Worm (Caenorhabditis elegans) whole organism, L2 larva: ENCODE measurements around the gene F26C11.3.

ENCODE experiments used
- C34F6.9 ChIP-seq: fragments of 150-350 bp; optimal IDR thresholded peaks from 2 replicates; lab custom pipeline; 2014; ENCODE audit warnings: missing biosample characterization, missing genetic modification characterization
- F13H6.1 ChIP-seq: sonication (generic microtip); optimal IDR thresholded peaks from 2 replicates; lab custom pipeline; 2016; ENCODE audit warnings: missing genetic modification characterization, missing compliant biosample characterization
- Y55F3AM.14 ChIP-seq: fragments of 200-800 bp; sonication (Bioruptor generic); optimal IDR thresholded peaks from 2 replicates; lab custom pipeline; 2018; ENCODE audit warnings: mild to moderate bottlenecking, missing genetic modification characterization, missing compliant biosample characterization
- ZK546.5 ChIP-seq: sonication (generic microtip); optimal IDR thresholded peaks from 2 replicates; lab custom pipeline; 2017; ENCODE audit warnings: missing biosample characterization, missing genetic modification characterization
- aly-2 ChIP-seq: fragments of 150-350 bp; optimal IDR thresholded peaks from 2 replicates; lab custom pipeline; 2014; ENCODE audit warnings: missing biosample characterization, missing genetic modification characterization
- ama-1 ChIP-seq: fragments of 150-350 bp; optimal IDR thresholded peaks from 2 replicates; lab custom pipeline; 2018; ENCODE audit warnings: inconsistent platforms
- blmp-1 ChIP-seq: sonication (generic microtip); optimal IDR thresholded peaks from 2 replicates; lab custom pipeline; 2017; ENCODE audit warnings: missing genetic modification characterization, mild to moderate bottlenecking, missing compliant biosample characterization, antibody characterized with exemption, moderate library complexity; ENCODE audit not compliant: insufficient read depth
- ceh-82 ChIP-seq: fragments of 150-350 bp; optimal IDR thresholded peaks from 2 replicates; lab custom pipeline; 2014; ENCODE audit warnings: missing biosample characterization, missing genetic modification characterization
- crh-2 ChIP-seq: sonication (generic microtip); optimal IDR thresholded peaks from 2 replicates; lab custom pipeline; 2017; ENCODE audit warnings: missing biosample characterization, missing genetic modification characterization
- egl-27 ChIP-seq: sonication (generic microtip); optimal IDR thresholded peaks from 3 replicates; lab custom pipeline; 2017; ENCODE audit warnings: missing biosample characterization, missing genetic modification reagents, missing genetic modification characterization
- elt-3 ChIP-seq: sonication (generic microtip); optimal IDR thresholded peaks from 2 replicates; lab custom pipeline; 2017; ENCODE audit warnings: missing biosample characterization, missing genetic modification characterization
- fos-1 ChIP-seq: fragments of 150-350 bp; optimal IDR thresholded peaks from 2 replicates; lab custom pipeline; 2014; ENCODE audit warnings: missing biosample characterization, missing genetic modification characterization
- gmeb-1 ChIP-seq: fragments of 150-350 bp; optimal IDR thresholded peaks from 2 replicates; lab custom pipeline; 2014; ENCODE audit warnings: missing biosample characterization, missing genetic modification characterization
- lin-11 ChIP-seq: fragments of 150-350 bp; sonication (generic microtip); optimal IDR thresholded peaks from 2 replicates; lab custom pipeline; 2014; ENCODE audit warnings: missing biosample characterization, missing genetic modification characterization, inconsistent platforms, mixed read lengths
- lin-13 ChIP-seq: fragments of 150-350 bp; optimal IDR thresholded peaks from 2 replicates; lab custom pipeline; 2014; ENCODE audit warnings: missing biosample characterization, missing genetic modification reagents, missing genetic modification characterization
- lin-39 ChIP-seq: fragments of 150-350 bp; optimal IDR thresholded peaks from 2 replicates; lab custom pipeline; 2014; ENCODE audit warnings: missing biosample characterization, missing genetic modification reagents, missing genetic modification characterization
- lsy-2 ChIP-seq, 2 experiments: fragments of 150-350 bp in 1 of 2; sonication (generic microtip) in 1 of 2; optimal IDR thresholded peaks; 2 replicates each; lab custom pipeline; 2014 to 2017; ENCODE audit warnings: missing biosample characterization in 2 of 2, missing genetic modification characterization in 2 of 2
- mab-5 ChIP-seq: fragments of 150-350 bp; optimal IDR thresholded peaks from 2 replicates; lab custom pipeline; 2014; ENCODE audit warnings: missing biosample characterization, missing genetic modification characterization
- mbf-1 ChIP-seq: sonication (generic microtip); optimal IDR thresholded peaks from 2 replicates; lab custom pipeline; 2017; ENCODE audit warnings: missing biosample characterization, missing genetic modification characterization
- mdl-1 ChIP-seq, 2 experiments: fragments of 150-350 bp in 1 of 2; sonication (generic microtip) in 1 of 2; optimal IDR thresholded peaks; 2 replicates each; lab custom pipeline; 2017; ENCODE audit warnings: missing biosample characterization in 2 of 2, missing genetic modification characterization in 2 of 2
- nhr-10 ChIP-seq: sonication (generic microtip); optimal IDR thresholded peaks from 2 replicates; lab custom pipeline; 2017; ENCODE audit warnings: missing biosample characterization, missing genetic modification characterization
- nhr-11 ChIP-seq: fragments of 150-350 bp; optimal IDR thresholded peaks from 2 replicates; lab custom pipeline; 2014; ENCODE audit warnings: missing biosample characterization, missing genetic modification characterization
- nhr-12 ChIP-seq: fragments of 150-350 bp; optimal IDR thresholded peaks from 2 replicates; lab custom pipeline; 2014; ENCODE audit warnings: missing biosample characterization, missing genetic modification characterization
- nhr-129 ChIP-seq: fragments of 150-350 bp; optimal IDR thresholded peaks from 2 replicates; lab custom pipeline; 2014; ENCODE audit warnings: missing biosample characterization, missing genetic modification characterization
- nhr-21 ChIP-seq: fragments of 150-350 bp; optimal IDR thresholded peaks from 2 replicates; lab custom pipeline; 2014; ENCODE audit warnings: missing biosample characterization, missing genetic modification characterization
- nhr-23 ChIP-seq: fragments of 150-350 bp; optimal IDR thresholded peaks from 2 replicates; lab custom pipeline; 2014; ENCODE audit warnings: missing biosample characterization, missing genetic modification reagents, missing genetic modification characterization
- nhr-237 ChIP-seq: fragments of 150-350 bp; optimal IDR thresholded peaks from 2 replicates; lab custom pipeline; 2014; ENCODE audit warnings: missing biosample characterization, missing genetic modification characterization
- nhr-25 ChIP-seq: fragments of 150-350 bp; sonication (generic microtip); optimal IDR thresholded peaks from 3 replicates; lab custom pipeline; 2014; ENCODE audit warnings: missing biosample characterization, missing genetic modification characterization
- nhr-6 ChIP-seq: fragments of 150-350 bp; optimal IDR thresholded peaks from 2 replicates; lab custom pipeline; 2014; ENCODE audit warnings: missing biosample characterization, missing genetic modification characterization
- peb-1 ChIP-seq: fragments of 150-350 bp; optimal IDR thresholded peaks from 2 replicates; lab custom pipeline; 2014; ENCODE audit warnings: missing biosample characterization, missing genetic modification characterization
- sem-4 ChIP-seq: fragments of 150-350 bp; optimal IDR thresholded peaks from 2 replicates; lab custom pipeline; 2014; ENCODE audit warnings: missing biosample characterization, missing genetic modification reagents, missing genetic modification characterization
- skn-1 ChIP-seq: sonication (generic microtip); optimal IDR thresholded peaks from 2 replicates; lab custom pipeline; 2017; ENCODE audit warnings: missing biosample characterization, missing genetic modification characterization
- sma-3 ChIP-seq: sonication (generic microtip); optimal IDR thresholded peaks from 2 replicates; lab custom pipeline; 2016; ENCODE audit warnings: missing genetic modification reagents, missing genetic modification characterization, missing compliant biosample characterization
- sma-9 ChIP-seq, 2 experiments: fragments of 150-350 bp in 1 of 2; sonication (generic microtip) in 1 of 2; optimal IDR thresholded peaks; 2 replicates each; lab custom pipeline; 2014 to 2016; ENCODE audit warnings: missing genetic modification characterization in 2 of 2, mild to moderate bottlenecking in 1 of 2, missing biosample characterization in 1 of 2, missing compliant biosample characterization in 1 of 2, missing genetic modification reagents in 1 of 2, moderate library complexity in 1 of 2
- snpc-4 ChIP-seq: fragments of 150-350 bp; optimal IDR thresholded peaks from 2 replicates; lab custom pipeline; 2014; ENCODE audit warnings: missing biosample characterization, missing genetic modification characterization
- unc-39 ChIP-seq: fragments of 150-350 bp; optimal IDR thresholded peaks from 2 replicates; lab custom pipeline; 2014; ENCODE audit warnings: missing biosample characterization, missing genetic modification characterization
- unc-55 ChIP-seq: fragments of 150-350 bp; sonication (generic microtip); optimal IDR thresholded peaks from 3 replicates; lab custom pipeline; 2014; ENCODE audit warnings: missing biosample characterization, missing genetic modification reagents, missing genetic modification characterization
- zag-1 ChIP-seq: fragments of 150-350 bp; optimal IDR thresholded peaks from 2 replicates; lab custom pipeline; 2014; ENCODE audit warnings: missing biosample characterization, missing genetic modification characterization
- ztf-1 ChIP-seq: fragments of 200-800 bp; sonication (Bioruptor generic); conservative IDR thresholded peaks from 2 replicates; pipeline ENCODE4 v1.3.6; 2022; ENCODE audit warnings: missing genetic modification characterization, missing compliant biosample characterization
- ztf-4 ChIP-seq: fragments of 150-350 bp; optimal IDR thresholded peaks from 2 replicates; lab custom pipeline; 2014; ENCODE audit warnings: missing biosample characterization, missing genetic modification characterization

Gene F26C11.3

ce11 chrII:9938877-9939276 lies 24.0 kb upstream of the F26C11.3 start, which contains the start of the genes C05C10.7 and C05C10.5:
C05C10.7 (minus strand) TSS chrII:9938971.
C05C10.5 (plus strand) TSS chrII:9939040.
- no peak for TF ChIP-seq nhr-21 (tag; lab: Kevin White, UChicago)
- no peak for TF ChIP-seq ceh-82 (tag; lab: Kevin White, UChicago)
- TF ChIP-seq nhr-129 (tag; lab: Kevin White, UChicago) = no peak
- TF ChIP-seq lin-13 (GFP tag; lab: Kevin White, UChicago) = no peak
- no peak for TF ChIP-seq zag-1
- no peak for TF ChIP-seq peb-1 (tag; lab: Kevin White, UChicago)
- no peak for TF ChIP-seq nhr-25 (tag; lab: Kevin White, UChicago)
- TF ChIP-seq skn-1 (tag; lab: Kevin White, UChicago) = no peak
- TF ChIP-seq aly-2 (tag; lab: Kevin White, UChicago) = no peak
- no peak for TF ChIP-seq blmp-1 (tag; lab: Kevin White, UChicago)
- no peak for TF ChIP-seq sem-4 (tag; lab: Kevin White, UChicago)
- no peak for TF ChIP-seq lin-39
- no peak for TF ChIP-seq ztf-1 (GFP tag; lab: Robert Waterston, UW)
- TF ChIP-seq nhr-237 (tag; lab: Kevin White, UChicago) = no peak
- no peak for TF ChIP-seq mab-5 (tag; lab: Kevin White, UChicago)
- no peak for TF ChIP-seq unc-39
- no peak for TF ChIP-seq nhr-12
- no peak for TF ChIP-seq lin-11
- TF ChIP-seq nhr-23 = no peak
- TF ChIP-seq snpc-4 = no peak

- TF ChIP-seq nhr-10 (tag; lab: Kevin White, UChicago) (peak; percentile 93), blmp-1 (tag; lab: Kevin White, UChicago) (peak; percentile 86), snpc-4 (peak; percentile 28), elt-3 (tag; lab: Kevin White, UChicago) (no peak), C34F6.9 (tag; lab: Kevin White, UChicago) (peak; percentile 92), crh-2 (tag; lab: Kevin White, UChicago) (peak; percentile 91), sma-9 (GFP tag; optimal IDR thresholded peaks at IDR 0.05; lab: Kevin White, UChicago) (peak; percentile 91), sma-9 (tag; optimal IDR thresholded peaks at IDR 0.05; lab: Kevin White, UChicago) (no peak), Y55F3AM.14 (GFP tag; lab: Kevin White, UChicago) (no peak), lin-39 (no peak), ceh-82 (tag; lab: Kevin White, UChicago) (no peak), ama-1 (peak; percentile 62), unc-55 (GFP tag; lab: Kevin White, UChicago) (peak; percentile 46), lin-13 (GFP tag; lab: Kevin White, UChicago) (peak; percentile 67), nhr-25 (tag; lab: Kevin White, UChicago) (peak; percentile 89), lin-11 (no peak), nhr-237 (tag; lab: Kevin White, UChicago) (no peak), lsy-2 (tag; optimal IDR thresholded peaks at IDR 0.05; lab: Kevin White, UChicago) (peak in 1 of 2 experiments; percentile 80), skn-1 (tag; lab: Kevin White, UChicago) (no peak), ZK546.5 (no peak), ztf-4 (tag; lab: Kevin White, UChicago) (peak; percentile 82), egl-27 (tag; lab: Kevin White, UChicago) (peak; percentile 34), aly-2 (tag; lab: Kevin White, UChicago) (no peak), nhr-21 (tag; lab: Kevin White, UChicago) (peak; percentile 90), nhr-11 (tag; lab: Kevin White, UChicago) (no peak), fos-1 (tag; lab: Kevin White, UChicago) (peak; percentile 88), mbf-1 (tag; lab: Kevin White, UChicago) (no peak), nhr-6 (tag; lab: Kevin White, UChicago) (peak; percentile 44), gmeb-1 (tag; lab: Kevin White, UChicago) (peak; percentile 67), F13H6.1 (peak; percentile 83), nhr-129 (tag; lab: Kevin White, UChicago) (peak; percentile 94), sem-4 (tag; lab: Kevin White, UChicago) (peak; percentile 32), mdl-1 (tag; optimal IDR thresholded peaks at IDR 0.05; lab: Kevin White, UChicago) (peak in 1 of 2 experiments; percentile 90), mab-5 (tag; lab: Kevin White, UChicago) (no peak), sma-3 (GFP tag; lab: Kevin White, UChicago) (peak; percentile 82)
These were observed 22.7 kb upstream of the F26C11.3 start for ce11 chrII:9937611-9938010.
